Worm (Caenorhabditis elegans): Measurements from ENCODE around the gene vab-2.

The vab-2 gene

DNA sequence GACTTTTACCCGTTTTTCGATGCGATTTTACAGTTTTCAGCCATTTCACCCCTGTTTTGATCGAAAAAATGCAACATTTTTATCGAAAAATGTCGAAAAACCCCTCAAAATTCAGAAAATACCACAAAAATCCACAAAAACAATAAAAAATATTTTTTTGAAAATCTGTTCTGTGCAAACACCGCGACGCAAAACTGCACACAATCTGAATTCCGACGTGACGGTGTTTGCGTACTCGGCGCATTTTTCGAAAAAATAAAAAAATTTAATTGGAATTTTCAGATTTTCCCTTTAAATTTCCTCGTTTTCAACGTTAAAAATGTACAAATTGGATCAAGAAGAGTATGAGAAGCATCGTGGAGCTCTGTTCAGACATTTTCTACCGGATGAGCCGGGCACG lies 40.8 kb downstream of the vab-2 start, which contains the start of gene smgl-2 (continued):
- TF ChIP-seq nhr-47 (tag; optimal IDR thresholded peaks at IDR 0.05) (peak; percentile 88), sox-4 (tag; optimal IDR thresholded peaks at IDR 0.05) (peak; percentile 44), alr-1 (tag; optimal IDR thresholded peaks at IDR 0.05; ENCODE audit: borderline replicate concordance) (no peak)

DNA sequence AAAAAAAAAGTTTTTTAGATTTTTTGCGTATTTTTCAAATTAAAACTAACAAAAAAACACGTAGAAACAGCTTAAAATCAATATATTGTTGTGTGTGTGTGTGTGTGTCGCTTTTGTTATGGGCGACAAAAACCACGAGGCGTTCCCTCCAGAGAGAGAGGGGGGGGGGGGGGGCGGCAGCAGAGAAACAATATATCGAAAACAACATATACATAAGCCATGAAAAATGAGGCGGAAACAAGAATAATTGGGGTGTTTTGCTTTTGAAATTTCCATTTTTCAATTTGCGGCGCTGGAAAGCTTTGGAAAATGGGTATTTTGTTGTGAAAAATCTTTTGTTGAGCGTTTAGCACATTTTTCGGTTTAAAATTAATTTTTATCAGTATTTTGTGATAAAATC lies 41.3 kb downstream of the vab-2 start, which contains the start of gene Y37E11AM.2:
Y37E11AM.2 (minus strand) TSS at position 101 of the 400 bp plus-strand sequence.
- TF ChIP-seq lin-13 (GFP tag; optimal IDR thresholded peaks at IDR 0.05), result no peak
- TF ChIP-seq irx-1 (tag; optimal IDR thresholded peaks at IDR 0.05), result no peak
- TF ChIP-seq unc-30 (tag; optimal IDR thresholded peaks at IDR 0.05), result no peak
- no peak for TF ChIP-seq C34B4.2 (tag; optimal IDR thresholded peaks at IDR 0.05)
- TF ChIP-seq fkh-4 (tag; optimal IDR thresholded peaks at IDR 0.05; ENCODE audit: borderline replicate concordance), result no peak
- no peak for TF ChIP-seq mab-9 (GFP tag; IDR thresholded peaks at IDR 0.05)
- TF ChIP-seq swsn-7 (tag; optimal IDR thresholded peaks at IDR 0.05), result no peak
- no peak for TF ChIP-seq sptf-1 (tag; optimal IDR thresholded peaks at IDR 0.05)
- TF ChIP-seq C04F5.9 (tag; optimal IDR thresholded peaks at IDR 0.05), result no peak
- no peak for TF ChIP-seq nhr-20 (tag; optimal IDR thresholded peaks at IDR 0.05)
- no peak for TF ChIP-seq Y116A8C.19 (tag; optimal IDR thresholded peaks at IDR 0.05; ENCODE audit: borderline replicate concordance)
- no peak for TF ChIP-seq elt-2 (tag; optimal IDR thresholded peaks at IDR 0.05)
- no peak for TF ChIP-seq sox-4 (tag; optimal IDR thresholded peaks at IDR 0.05)
- no peak for TF ChIP-seq mdl-1 (tag; optimal IDR thresholded peaks at IDR 0.05)
- no peak for TF ChIP-seq nhr-11 (tag; optimal IDR thresholded peaks at IDR 0.05)
- TF ChIP-seq jun-1 (tag; optimal IDR thresholded peaks at IDR 0.05), result no peak
- TF ChIP-seq pqm-1 (tag; optimal IDR thresholded peaks at IDR 0.05), result no peak
- TF ChIP-seq dsc-1 (tag; optimal IDR thresholded peaks at IDR 0.05), result no peak
- TF ChIP-seq egl-13 (tag; optimal IDR thresholded peaks at IDR 0.05), result no peak

DNA sequence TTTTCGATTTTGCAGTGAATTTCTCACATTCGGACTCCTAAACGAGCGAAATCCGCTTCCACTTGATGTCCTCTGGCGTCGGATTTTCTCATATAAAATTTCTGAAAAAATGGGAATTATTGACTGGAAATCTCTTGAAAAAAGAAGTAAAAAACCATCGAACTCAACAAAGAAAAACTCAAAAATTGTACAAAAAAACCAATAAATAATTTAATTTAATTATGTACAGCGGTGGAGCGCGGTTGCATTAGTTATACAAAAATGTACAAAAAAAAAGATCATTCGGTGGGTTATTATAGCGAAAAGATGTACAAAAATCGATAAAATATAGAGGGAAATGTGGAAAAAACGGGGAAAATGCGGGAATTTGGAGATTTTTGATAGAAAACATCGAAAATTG lies 43.9 kb downstream of the vab-2 start, which contains the start of gene Y37E11AM.4:
Y37E11AM.4 (minus strand) TSS at position 101 of the 400 bp plus-strand sequence.
- TF ChIP-seq pqm-1 (tag; optimal IDR thresholded peaks at IDR 0.05) (no peak), dsc-1 (tag; optimal IDR thresholded peaks at IDR 0.05) (no peak), ceh-82 (tag; optimal IDR thresholded peaks at IDR 0.05) (no peak), C16A3.4 (tag; optimal IDR thresholded peaks at IDR 0.05) (no peak)

ce11 chrIV:3721973-3722372 lies 44.7 kb downstream of the vab-2 start:
- TF ChIP-seq lin-15B (tag; optimal IDR thresholded peaks at IDR 0.05), result no peak
- TF ChIP-seq elt-2 (tag; optimal IDR thresholded peaks at IDR 0.05), result peak; percentile 2

DNA sequence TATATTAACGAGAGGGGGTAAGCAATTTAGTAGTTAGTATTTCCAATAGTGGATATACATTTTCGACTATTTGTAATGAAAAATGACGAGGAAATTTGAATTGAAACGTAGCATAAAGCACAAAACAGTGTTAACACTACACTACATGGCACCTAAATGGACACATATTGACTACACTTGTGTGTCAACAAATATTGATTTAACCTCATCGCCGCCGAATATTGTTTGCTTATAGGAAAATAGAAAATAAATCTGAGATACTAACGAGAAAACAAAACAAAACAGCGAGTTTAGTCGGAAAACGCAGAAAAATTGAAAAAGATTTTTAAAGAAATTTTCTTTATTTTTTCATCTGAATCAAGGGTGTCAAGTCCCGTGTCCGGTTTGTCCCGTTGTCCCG lies 46.0 kb downstream of the vab-2 start:
- TF ChIP-seq zip-4 (GFP tag; optimal IDR thresholded peaks at IDR 0.05) (no peak), grh-1 (GFP tag; IDR thresholded peaks at IDR 0.05) (no peak), hpl-2 (GFP tag; optimal IDR thresholded peaks at IDR 0.05) (no peak), sptf-1 (tag; optimal IDR thresholded peaks at IDR 0.05) (no peak), pax-3 (tag; optimal IDR thresholded peaks at IDR 0.05) (no peak), lin-15B (tag; optimal IDR thresholded peaks at IDR 0.05) (no peak), ets-5 (GFP tag; IDR thresholded peaks at IDR 0.05) (no peak), lir-3 (tag; optimal IDR thresholded peaks at IDR 0.05; ENCODE audit: poor library complexity) (no peak), fos-1 (tag; optimal IDR thresholded peaks at IDR 0.05) (no peak)

DNA sequence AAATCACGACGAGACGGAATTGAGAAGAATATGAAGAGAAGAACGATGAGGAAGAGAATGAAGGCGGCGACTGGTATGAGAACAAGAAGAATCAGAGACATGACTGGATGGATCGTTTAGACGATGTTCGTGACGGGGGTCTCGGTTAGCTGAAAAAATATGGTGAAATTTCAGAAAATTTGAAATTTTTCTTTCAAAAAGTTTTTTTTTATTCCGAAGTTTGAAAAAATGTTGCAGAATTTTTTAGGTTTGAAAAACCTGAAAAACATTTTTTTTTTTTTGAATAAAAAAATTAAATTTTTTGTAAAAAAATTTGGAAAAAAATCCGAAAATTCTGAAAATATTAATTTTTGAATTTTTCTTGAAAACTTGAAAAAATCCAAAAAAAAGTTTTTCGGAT lies 47.6 kb downstream of the vab-2 start, which contains the start of gene Y37E11AM.3:
Y37E11AM.3 (minus strand) TSS at position 101 of the 400 bp plus-strand sequence.
- TF ChIP-seq ceh-88 (GFP tag; IDR thresholded peaks at IDR 0.05), result no peak
- TF ChIP-seq skn-1 (tag; optimal IDR thresholded peaks at IDR 0.05), result no peak
- no peak for TF ChIP-seq aha-1 (tag; optimal IDR thresholded peaks at IDR 0.05)
- no peak for TF ChIP-seq mdl-1 (tag; optimal IDR thresholded peaks at IDR 0.05)
- TF ChIP-seq mab-9 (GFP tag; IDR thresholded peaks at IDR 0.05), result no peak
- TF ChIP-seq lin-13 (GFP tag; optimal IDR thresholded peaks at IDR 0.05), result no peak
- TF ChIP-seq nhr-71 (tag; optimal IDR thresholded peaks at IDR 0.05), result no peak
- no peak for TF ChIP-seq unc-130 (tag; optimal IDR thresholded peaks at IDR 0.05)
- no peak for TF ChIP-seq egl-27 (tag; optimal IDR thresholded peaks at IDR 0.05)
- TF ChIP-seq mef-2 (tag; optimal IDR thresholded peaks at IDR 0.05), result no peak
- TF ChIP-seq ceh-63 (GFP tag; optimal IDR thresholded peaks at IDR 0.05), result no peak
- TF ChIP-seq unc-62 (GFP tag; optimal IDR thresholded peaks at IDR 0.05), result no peak
- TF ChIP-seq elt-2 (tag; optimal IDR thresholded peaks at IDR 0.05), result no peak
- no peak for TF ChIP-seq zip-4 (GFP tag; optimal IDR thresholded peaks at IDR 0.05)
- no peak for TF ChIP-seq tlp-1 (tag; optimal IDR thresholded peaks at IDR 0.05)
- TF ChIP-seq nhr-11 (tag; optimal IDR thresholded peaks at IDR 0.05), result no peak
- no peak for TF ChIP-seq snpc-4 (tag; optimal IDR thresholded peaks at IDR 0.05)
- TF ChIP-seq swsn-7 (tag; optimal IDR thresholded peaks at IDR 0.05), result no peak
- no peak for TF ChIP-seq ztf-11 (tag; optimal IDR thresholded peaks at IDR 0.05)

Measured in whole organism, L1 larva.